Fruit fly (Drosophila melanogaster): Measurements from ENCODE around the gene CG18178.

DNA sequence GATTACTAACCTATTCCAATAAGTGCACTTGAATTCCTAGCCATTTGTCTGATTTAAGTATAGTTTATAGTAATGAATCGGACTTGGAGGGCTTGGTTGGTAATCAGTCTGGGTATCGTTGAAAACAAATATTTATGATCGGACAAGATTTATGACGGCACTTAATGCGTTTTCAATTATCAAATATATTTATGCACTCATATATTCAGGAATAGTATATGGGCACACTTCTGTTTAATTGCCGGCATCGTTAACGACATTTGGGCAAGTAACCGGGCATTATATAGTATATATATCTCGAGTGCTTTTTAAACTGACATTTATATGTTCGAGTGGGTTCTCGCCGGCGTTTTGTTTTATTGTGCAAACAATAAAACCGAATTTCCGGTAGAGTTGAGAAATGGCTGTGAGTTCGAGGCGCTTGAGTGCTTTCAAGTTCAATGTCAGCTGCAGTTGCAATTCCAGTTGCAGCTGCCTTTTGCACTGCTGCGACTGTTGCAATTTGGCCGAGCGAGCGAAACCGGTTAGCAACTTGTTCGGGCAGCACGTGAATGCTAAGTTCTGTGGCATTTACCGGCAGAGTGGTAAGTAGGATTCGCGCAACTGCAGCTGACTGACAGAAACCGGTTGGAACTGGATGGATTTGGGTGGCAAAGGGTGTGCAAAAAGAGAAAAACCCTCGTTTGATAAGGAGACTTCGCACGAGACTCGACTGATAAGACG is 48.9 kb upstream of the CG18178 start:
- TF ChIP-seq insv (optimal IDR thresholded peaks at IDR 0.05) (no peak), h (optimal IDR thresholded peaks at IDR 0.05) (no peak)
